Worm (Caenorhabditis elegans) whole organism, L1 larva: Measurements from ENCODE around the gene F07C3.2.

Experiments
- C16A3.4 ChIP-seq: fragments of 150-350 bp; optimal IDR thresholded peaks from 2 replicates; lab custom pipeline; 2014; ENCODE audit warnings: missing biosample characterization, missing genetic modification characterization
- C34B4.2 ChIP-seq: sonication (generic microtip); optimal IDR thresholded peaks from 2 replicates; lab custom pipeline; 2017; ENCODE audit warnings: mild to moderate bottlenecking, missing genetic modification characterization, missing compliant biosample characterization
- aha-1 ChIP-seq: fragments of 150-350 bp; optimal IDR thresholded peaks from 2 replicates; lab custom pipeline; 2014; ENCODE audit warnings: missing biosample characterization, missing genetic modification characterization
- ama-1 ChIP-seq: fragments of 150-350 bp; optimal IDR thresholded peaks from 2 replicates; lab custom pipeline; 2014
- blmp-1 ChIP-seq: fragments of 150-350 bp; optimal IDR thresholded peaks from 2 replicates; lab custom pipeline; 2014; ENCODE audit warnings: missing biosample characterization, missing genetic modification characterization
- ceh-63 ChIP-seq: fragments of 200-800 bp; sonication (Bioruptor generic); optimal IDR thresholded peaks from 2 replicates; lab custom pipeline; 2018; ENCODE audit warnings: mild to moderate bottlenecking, missing genetic modification characterization, missing compliant biosample characterization
- ceh-82 ChIP-seq, 3 experiments: fragments of 150-350 bp in 1 of 3; sonication (generic microtip) in 2 of 3; optimal IDR thresholded peaks; 2 replicates each; lab custom pipeline; 2014 to 2017; ENCODE audit warnings: missing biosample characterization in 3 of 3, missing genetic modification characterization in 3 of 3
- dsc-1 ChIP-seq: sonication (generic microtip); optimal IDR thresholded peaks from 2 replicates; lab custom pipeline; 2016; ENCODE audit warnings: mild to moderate bottlenecking, missing genetic modification characterization, missing compliant biosample characterization
- efl-1 ChIP-seq, 4 experiments: fragments of 150-350 bp; optimal IDR thresholded peaks in 3 of 4; peaks in 1 of 4; 1 replicate in 1 of 4; 2 replicates in 3 of 4; lab custom pipeline; 2014; ENCODE audit warnings: missing biosample characterization in 2 of 4, missing genetic modification characterization in 2 of 4, missing genetic modification reagents in 2 of 4
- egl-13 ChIP-seq: sonication (generic microtip); optimal IDR thresholded peaks from 2 replicates; lab custom pipeline; 2016; ENCODE audit warnings: missing genotype, missing genetic modification reagents, missing genetic modification characterization, missing compliant biosample characterization
- elt-3 ChIP-seq, 6 experiments: fragments of 150-350 bp in 1 of 6; sonication (generic microtip); optimal IDR thresholded peaks; 2 replicates each; lab custom pipeline; 2017 to 2018; ENCODE audit warnings: missing biosample characterization in 6 of 6, missing genetic modification characterization in 6 of 6, inconsistent platforms in 1 of 6
- ets-5 ChIP-seq: fragments of 200-800 bp; sonication (Bioruptor generic); IDR thresholded peaks from 2 replicates; pipeline ENCODE4 v1.3.6; 2022; ENCODE audit warnings: missing genetic modification characterization, missing compliant biosample characterization
- fkh-4 ChIP-seq: sonication (generic microtip); optimal IDR thresholded peaks from 2 replicates; lab custom pipeline; 2016; ENCODE audit warnings: missing compliant biosample characterization, missing genetic modification characterization, borderline replicate concordance
- fkh-8 ChIP-seq: sonication (generic microtip); optimal IDR thresholded peaks from 2 replicates; lab custom pipeline; 2016; ENCODE audit warnings: mild to moderate bottlenecking, missing genetic modification characterization, missing compliant biosample characterization
- fos-1 ChIP-seq: fragments of 150-350 bp; optimal IDR thresholded peaks from 2 replicates; lab custom pipeline; 2014; ENCODE audit warnings: missing biosample characterization, missing genetic modification characterization
- grh-1 ChIP-seq: fragments of 200-800 bp; sonication (Bioruptor generic); IDR thresholded peaks from 2 replicates; pipeline ENCODE4 v1.3.6; 2022; ENCODE audit warnings: missing genetic modification reagents, missing genetic modification characterization, missing compliant biosample characterization
- hlh-17 ChIP-seq: fragments of 200-800 bp; sonication (Bioruptor generic); optimal IDR thresholded peaks from 2 replicates; lab custom pipeline; 2018; ENCODE audit warnings: missing genetic modification characterization, mild to moderate bottlenecking, missing compliant biosample characterization, moderate library complexity, borderline replicate concordance
- hpl-2 ChIP-seq: fragments of 150-350 bp; optimal IDR thresholded peaks from 2 replicates; lab custom pipeline; 2014; ENCODE audit warnings: missing biosample characterization, missing genetic modification reagents, missing genetic modification characterization
- irx-1 ChIP-seq: sonication (generic microtip); optimal IDR thresholded peaks from 2 replicates; lab custom pipeline; 2016; ENCODE audit warnings: missing genetic modification characterization, missing compliant biosample characterization
- isw-1 ChIP-seq: fragments of 200-800 bp; sonication (Bioruptor generic); IDR thresholded peaks from 2 replicates; pipeline ENCODE4 v1.3.6; 2022; ENCODE audit warnings: missing genetic modification characterization, missing compliant biosample characterization
- jun-1 ChIP-seq: fragments of 150-350 bp; optimal IDR thresholded peaks from 2 replicates; lab custom pipeline; 2014; ENCODE audit warnings: missing biosample characterization, missing genetic modification reagents, missing genetic modification characterization
- lin-13 ChIP-seq: fragments of 150-350 bp; optimal IDR thresholded peaks from 2 replicates; lab custom pipeline; 2014; ENCODE audit warnings: missing biosample characterization, missing genetic modification reagents, missing genetic modification characterization
- lin-39 ChIP-seq: fragments of 150-350 bp; optimal IDR thresholded peaks from 2 replicates; lab custom pipeline; 2014; ENCODE audit warnings: missing biosample characterization, missing genetic modification reagents, missing genetic modification characterization
- mab-9 ChIP-seq: fragments of 200-800 bp; sonication (Bioruptor generic); IDR thresholded peaks from 2 replicates; pipeline ENCODE4 v1.3.6; 2022; ENCODE audit warnings: missing genetic modification reagents, missing genetic modification characterization, missing compliant biosample characterization
- mef-2 ChIP-seq: fragments of 150-350 bp; optimal IDR thresholded peaks from 2 replicates; lab custom pipeline; 2014; ENCODE audit warnings: missing biosample characterization, missing genetic modification characterization
- mep-1 ChIP-seq: fragments of 150-350 bp; optimal IDR thresholded peaks from 2 replicates; lab custom pipeline; 2014; ENCODE audit warnings: missing biosample characterization, missing genetic modification characterization
- nhr-11 ChIP-seq: fragments of 150-350 bp; optimal IDR thresholded peaks from 2 replicates; lab custom pipeline; 2014; ENCODE audit warnings: missing biosample characterization, missing genetic modification characterization
- nhr-12 ChIP-seq: sonication (generic microtip); optimal IDR thresholded peaks from 2 replicates; lab custom pipeline; 2017; ENCODE audit warnings: missing biosample characterization, missing genetic modification characterization
- nhr-20 ChIP-seq: sonication (generic microtip); optimal IDR thresholded peaks from 2 replicates; lab custom pipeline; 2016; ENCODE audit warnings: mild to moderate bottlenecking, missing genetic modification characterization, missing compliant biosample characterization
- nhr-28 ChIP-seq: fragments of 150-350 bp; optimal IDR thresholded peaks from 2 replicates; lab custom pipeline; 2014; ENCODE audit warnings: missing biosample characterization, missing genetic modification characterization
- nhr-47 ChIP-seq: sonication (generic microtip); optimal IDR thresholded peaks from 2 replicates; lab custom pipeline; 2016; ENCODE audit warnings: mild to moderate bottlenecking, missing genetic modification characterization, moderate library complexity, missing compliant biosample characterization
- nhr-77 ChIP-seq: fragments of 150-350 bp; optimal IDR thresholded peaks from 2 replicates; lab custom pipeline; 2014; ENCODE audit warnings: missing biosample characterization, missing genetic modification characterization
- nhr-85 ChIP-seq: sonication (generic microtip); peaks from one replicate; lab custom pipeline; 2016; ENCODE audit warnings: missing genetic modification characterization, inconsistent platforms, missing compliant biosample characterization
- nhr-90 ChIP-seq: sonication (generic microtip); optimal IDR thresholded peaks from 2 replicates; lab custom pipeline; 2016; ENCODE audit warnings: mild to moderate bottlenecking, missing genetic modification characterization, missing compliant biosample characterization; ENCODE audit not compliant: poor library complexity
- pax-3 ChIP-seq: fragments of 200-800 bp; sonication (Bioruptor generic); optimal IDR thresholded peaks from 2 replicates; lab custom pipeline; 2018; ENCODE audit warnings: mild to moderate bottlenecking, missing genetic modification characterization, moderate library complexity, missing compliant biosample characterization
- snpc-4 ChIP-seq: fragments of 150-350 bp; optimal IDR thresholded peaks from 2 replicates; lab custom pipeline; 2014; ENCODE audit warnings: missing biosample characterization, missing genetic modification characterization
- snu-23 ChIP-seq: sonication (generic microtip); optimal IDR thresholded peaks from 2 replicates; lab custom pipeline; 2016; ENCODE audit warnings: missing genetic modification characterization, missing compliant biosample characterization
- swsn-7 ChIP-seq: sonication (generic microtip); optimal IDR thresholded peaks from 2 replicates; lab custom pipeline; 2016; ENCODE audit warnings: missing genetic modification characterization, missing compliant biosample characterization
- tbx-2 ChIP-seq: sonication (generic microtip); optimal IDR thresholded peaks from 2 replicates; lab custom pipeline; 2016; ENCODE audit warnings: missing genetic modification characterization, missing compliant biosample characterization
- tlp-1 ChIP-seq: fragments of 150-350 bp; optimal IDR thresholded peaks from 2 replicates; lab custom pipeline; 2014; ENCODE audit warnings: missing biosample characterization, missing genetic modification characterization
- unc-98 ChIP-seq: fragments of 200-800 bp; sonication (Bioruptor generic); IDR thresholded peaks from 2 replicates; pipeline ENCODE4 v1.3.6; 2022; ENCODE audit warnings: missing genetic modification characterization, missing compliant biosample characterization
- xbp-1 ChIP-seq: sonication (generic microtip); optimal IDR thresholded peaks from 2 replicates; lab custom pipeline; 2016; ENCODE audit warnings: missing genetic modification characterization, missing compliant biosample characterization
- zag-1 ChIP-seq: fragments of 150-350 bp; optimal IDR thresholded peaks from 2 replicates; lab custom pipeline; 2014; ENCODE audit warnings: missing biosample characterization, missing genetic modification characterization
- ztf-11 ChIP-seq, 2 experiments: sonication (generic microtip); optimal IDR thresholded peaks; 2 replicates each; lab custom pipeline; 2016 to 2017; ENCODE audit warnings: missing genetic modification characterization in 2 of 2, missing biosample characterization in 1 of 2, missing compliant biosample characterization in 1 of 2

Gene F07C3.2

ce11 chrV:9243171-9243996 is 17.5 kb downstream of the F07C3.2 start, which contains the start of gene glo-4 (continued):
- TF ChIP-seq mef-2 (peak; percentile 42), nhr-11 (tag; lab: Kevin White, UChicago) (no peak), irx-1 (peak; percentile 73), fkh-8 (tag; lab: Kevin White, UChicago) (peak; percentile 73), C34B4.2 (no peak), aha-1 (tag; lab: Kevin White, UChicago) (no peak), hpl-2 (GFP tag; lab: Kevin White, UChicago) (no peak), swsn-7 (tag; lab: Kevin White, UChicago) (peak; percentile 91), lin-39 (tag; lab: Kevin White, UChicago) (peak; percentile 34), blmp-1 (tag; lab: Kevin White, UChicago) (peak; percentile 88), lin-13 (GFP tag; lab: Kevin White, UChicago) (peak; percentile 49), mab-9 (GFP tag; lab: Robert Waterston, UW) (peak; percentile 58; the same call in 1 of the 2 replicates), mep-1 (tag; lab: Kevin White, UChicago) (peak; percentile 96), snu-23 (GFP tag; lab: Kevin White, UChicago) (peak; percentile 92), ets-5 (no peak), zag-1 (peak; percentile 35), ceh-82 (tag; optimal IDR thresholded peaks at IDR 0.05; lab: Kevin White, UChicago) (peak; percentile 83 to 84 (median 83)), efl-1 (optimal IDR thresholded peaks at IDR 0.05; lab: Kevin White, UChicago) (peak; percentile 82 to 85), efl-1 (GFP tag; optimal IDR thresholded peaks at IDR 0.05 in 1 of 2; lab: Kevin White, UChicago) (peak; percentile 78 to 97), ztf-11 (tag; optimal IDR thresholded peaks at IDR 0.05; lab: Kevin White, UChicago) (peak in 1 of 2 experiments; percentile 38), nhr-12 (no peak), egl-13 (tag; lab: Kevin White, UChicago) (peak; percentile 52), fos-1 (tag; lab: Kevin White, UChicago) (peak; percentile 58), tlp-1 (tag; lab: Kevin White, UChicago) (no peak), nhr-77 (peak; percentile 75), snpc-4 (peak; percentile 69), pax-3 (tag; lab: Kevin White, UChicago) (no peak), xbp-1 (tag; lab: Kevin White, UChicago) (peak; percentile 81), jun-1 (tag; lab: Kevin White, UChicago) (peak; percentile 9), nhr-90 (tag; lab: Kevin White, UChicago) (peak; percentile 68), nhr-20 (tag; lab: Kevin White, UChicago) (peak; percentile 90), nhr-47 (peak; percentile 85), isw-1 (peak; percentile 66), tbx-2 (tag; lab: Kevin White, UChicago) (peak; percentile 90), grh-1 (GFP tag; lab: Robert Waterston, UW) (peak; percentile 57; the same call in 1 of the 2 replicates)

DNA sequence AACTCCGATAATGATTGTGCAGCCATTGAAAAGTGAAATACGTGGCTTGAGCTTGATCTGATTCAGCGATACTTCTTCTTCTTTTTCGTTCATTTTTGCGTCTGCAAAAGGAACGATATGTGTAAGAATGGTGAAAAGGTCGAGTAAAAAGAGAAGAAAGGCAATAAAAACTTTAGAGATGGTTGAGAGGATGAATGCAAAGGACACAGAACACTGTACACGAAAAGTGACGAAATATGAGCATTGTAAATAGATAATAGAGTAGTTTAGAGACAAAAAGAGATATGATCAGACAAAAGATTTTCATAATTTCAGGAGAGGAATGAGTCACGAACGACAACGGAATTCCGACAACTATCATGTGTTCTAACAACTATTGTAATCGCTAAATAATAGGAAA is 20.4 kb downstream of the F07C3.2 start, which contains the start of gene aat-2:
TSS of gene aat-2 (minus strand) at position 101 of the 400 bp plus-strand sequence.
- TF ChIP-seq C16A3.4 (tag; lab: Kevin White, UChicago), result no peak
- no peak for TF ChIP-seq nhr-85
- no peak for TF ChIP-seq lin-39 (tag; lab: Kevin White, UChicago)
- TF ChIP-seq nhr-28 (tag; lab: Kevin White, UChicago), result no peak
- no peak for TF ChIP-seq hlh-17
- TF ChIP-seq ceh-63, result no peak
- no peak for TF ChIP-seq jun-1 (tag; lab: Kevin White, UChicago)
- no peak for TF ChIP-seq dsc-1 (tag; lab: Kevin White, UChicago)
- no peak for TF ChIP-seq fkh-4 (tag; lab: Kevin White, UChicago)
- TF ChIP-seq xbp-1 (tag; lab: Kevin White, UChicago), result no peak
- no peak for TF ChIP-seq ama-1 (lab: Kevin White, UChicago)
- no peak for TF ChIP-seq elt-3 (tag; optimal IDR thresholded peaks at IDR 0.05; lab: Kevin White, UChicago)
- TF ChIP-seq ets-5, result no peak
- no peak for TF ChIP-seq nhr-12
- TF ChIP-seq egl-13 (tag; lab: Kevin White, UChicago), result no peak
- TF ChIP-seq nhr-11 (tag; lab: Kevin White, UChicago), result no peak
- TF ChIP-seq swsn-7 (tag; lab: Kevin White, UChicago), result no peak
- TF ChIP-seq unc-98, result no peak
- TF ChIP-seq mab-9 (GFP tag; lab: Robert Waterston, UW), result no peak
